Fruit fly (Drosophila melanogaster) whole organism, embryonic: ENCODE measurements around the gene CG43163.

Experiments
- ATbp ChIP-seq: fragments of 200-800 bp; sonication (Bioruptor generic); optimal IDR thresholded peaks from 2 replicates; lab custom pipeline; 2017; ENCODE audit warnings: missing biosample characterization, mild to moderate bottlenecking, missing genetic modification characterization, missing genetic modification reagents
- BEAF-32 ChIP-seq: fragments of 200-800 bp; sonication (Bioruptor generic); optimal IDR thresholded peaks from 3 replicates; lab custom pipeline; 2017; ENCODE audit warnings: missing biosample characterization, missing genetic modification characterization, mild to moderate bottlenecking, moderate library complexity, missing genetic modification reagents
- CG10267 ChIP-seq: fragments of 200-800 bp; sonication (Bioruptor generic); optimal IDR thresholded peaks from 2 replicates; lab custom pipeline; 2018; ENCODE audit warnings: missing biosample characterization, mild to moderate bottlenecking, missing genetic modification characterization, moderate library complexity
- CG10959 ChIP-seq: fragments of 200-800 bp; sonication (Bioruptor generic); IDR thresholded peaks from 2 replicates; pipeline ENCODE4 v1.3.6; 2022; ENCODE audit warnings: missing biosample characterization, missing genetic modification characterization
- CG12104 ChIP-seq: fragments of 200-800 bp; sonication (Bioruptor generic); optimal IDR thresholded peaks from 3 replicates; lab custom pipeline; 2016; ENCODE audit warnings: missing biosample characterization, missing genetic modification characterization
- CG12744 ChIP-seq: fragments of 200-800 bp; sonication (Bioruptor generic); optimal IDR thresholded peaks from 2 replicates; lab custom pipeline; 2016; ENCODE audit warnings: missing biosample characterization, missing genetic modification characterization
- CG13424 ChIP-seq: fragments of 200-800 bp; sonication (Bioruptor generic); optimal IDR thresholded peaks from 2 replicates; lab custom pipeline; 2019; ENCODE audit warnings: missing biosample characterization, mild to moderate bottlenecking, missing genetic modification characterization, moderate library complexity
- CG13624 ChIP-seq: fragments of 200-800 bp; sonication (Bioruptor generic); optimal IDR thresholded peaks from 2 replicates; lab custom pipeline; 2016; ENCODE audit warnings: missing biosample characterization, missing genetic modification characterization
- CG15011 ChIP-seq: fragments of 200-800 bp; sonication (Bioruptor generic); optimal IDR thresholded peaks from 3 replicates; lab custom pipeline; 2018; ENCODE audit warnings: missing biosample characterization, mild to moderate bottlenecking, missing genetic modification characterization
- CG15269 ChIP-seq: fragments of 200-800 bp; sonication (Bioruptor generic); optimal IDR thresholded peaks from 2 replicates; lab custom pipeline; 2018; ENCODE audit warnings: missing biosample characterization, mild to moderate bottlenecking, missing genetic modification characterization, moderate library complexity
- CG17568 ChIP-seq: fragments of 200-800 bp; sonication (Bioruptor generic); optimal IDR thresholded peaks from 2 replicates; lab custom pipeline; 2018; ENCODE audit warnings: missing biosample characterization, mild to moderate bottlenecking, missing genetic modification characterization, moderate library complexity
- CG1792 ChIP-seq: fragments of 200-800 bp; sonication (Bioruptor generic); optimal IDR thresholded peaks from 2 replicates; lab custom pipeline; 2016; ENCODE audit warnings: missing biosample characterization, missing genetic modification characterization
- CG18476 ChIP-seq: fragments of 200-800 bp; sonication (Bioruptor generic); optimal IDR thresholded peaks from 2 replicates; lab custom pipeline; 2016; ENCODE audit warnings: missing biosample characterization, mild to moderate bottlenecking, missing genetic modification characterization
- CG32532 ChIP-seq: fragments of 200-800 bp; sonication (Bioruptor generic); IDR thresholded peaks from 2 replicates; pipeline ENCODE4 v1.3.6; 2022; ENCODE audit warnings: missing biosample characterization, missing genetic modification characterization
- CG3847 ChIP-seq: fragments of 200-800 bp; sonication (Bioruptor generic); IDR thresholded peaks from 2 replicates; pipeline ENCODE4 v1.3.6; 2022; ENCODE audit warnings: missing biosample characterization, missing genetic modification characterization
- CG4328 ChIP-seq: fragments of 200-800 bp; sonication (Bioruptor generic); optimal IDR thresholded peaks from 3 replicates; lab custom pipeline; 2017; ENCODE audit warnings: missing biosample characterization, missing genetic modification reagents, missing genetic modification characterization
- CHES-1-like ChIP-seq: fragments of 200-800 bp; sonication (Bioruptor generic); optimal IDR thresholded peaks from 2 replicates; lab custom pipeline; 2016; ENCODE audit warnings: missing biosample characterization, missing genetic modification characterization
- Dad ChIP-seq: fragments of 200-800 bp; sonication (Bioruptor generic); optimal IDR thresholded peaks from 3 replicates; lab custom pipeline; 2016; ENCODE audit warnings: missing biosample characterization, missing genetic modification characterization
- Drgx ChIP-seq: fragments of 200-800 bp; sonication (Bioruptor generic); IDR thresholded peaks from 2 replicates; pipeline ENCODE4 v1.3.6; 2022; ENCODE audit warnings: missing biosample characterization, missing genetic modification characterization
- Ets65A ChIP-seq: fragments of 200-800 bp; sonication (Bioruptor generic); peaks from one replicate; lab custom pipeline; 2016; ENCODE audit warnings: missing biosample characterization, missing genetic modification characterization
- Hr3 ChIP-seq: fragments of 200-800 bp; sonication (Bioruptor generic); optimal IDR thresholded peaks from 3 replicates; lab custom pipeline; 2016; ENCODE audit warnings: missing biosample characterization, missing genetic modification characterization
- MBD-R2 ChIP-seq: fragments of 200-800 bp; sonication (Bioruptor generic); IDR thresholded peaks from 2 replicates; pipeline ENCODE4 v1.3.6; 2022; ENCODE audit warnings: missing biosample characterization, missing genetic modification characterization
- MESR4 ChIP-seq: fragments of 200-800 bp; sonication (Bioruptor generic); optimal IDR thresholded peaks from 2 replicates; lab custom pipeline; 2018; ENCODE audit warnings: missing biosample characterization, mild to moderate bottlenecking, missing genetic modification characterization, moderate library complexity
- Opbp ChIP-seq: fragments of 200-800 bp; sonication (Bioruptor generic); IDR thresholded peaks from 3 replicates; pipeline ENCODE4 v1.3.6; 2022; ENCODE audit warnings: missing biosample characterization, missing genetic modification characterization; ENCODE audit not compliant: partially characterized antibody
- Usf ChIP-seq: fragments of 200-800 bp; sonication (Bioruptor generic); optimal IDR thresholded peaks from 2 replicates; lab custom pipeline; 2017; ENCODE audit warnings: missing genotype, missing biosample characterization, missing genetic modification characterization
- ab ChIP-seq: fragments of 200-800 bp; sonication (Bioruptor generic); optimal IDR thresholded peaks from 2 replicates; lab custom pipeline; 2016; ENCODE audit warnings: missing biosample characterization, missing genetic modification characterization
- ara ChIP-seq: fragments of 200-800 bp; sonication (Bioruptor generic); IDR thresholded peaks from 2 replicates; pipeline ENCODE4 v1.3.6; 2022; ENCODE audit warnings: missing biosample characterization, missing genetic modification characterization
- bsh ChIP-seq, 2 experiments: fragments of 200-800 bp; sonication (Bioruptor generic); optimal IDR thresholded peaks; 2 replicates each; lab custom pipeline; 2017 to 2018; ENCODE audit warnings: mild to moderate bottlenecking in 2 of 2, missing biosample characterization in 2 of 2, missing genetic modification characterization in 2 of 2, moderate library complexity in 1 of 2
- cad ChIP-seq: fragments of >200 bp; optimal IDR thresholded peaks from 2 replicates; lab custom pipeline; 2017; ENCODE audit warnings: missing biosample characterization, missing genetic modification characterization
- corto ChIP-seq: fragments of 200-800 bp; sonication (Bioruptor generic); optimal IDR thresholded peaks from 2 replicates; lab custom pipeline; 2016; ENCODE audit warnings: missing biosample characterization, mild to moderate bottlenecking, missing genetic modification characterization, moderate library complexity
- croc ChIP-seq: fragments of 200-800 bp; sonication (Bioruptor generic); conservative IDR thresholded peaks from 3 replicates; pipeline ENCODE4 v1.3.6; 2022; ENCODE audit warnings: missing biosample characterization, missing genetic modification characterization
- da ChIP-seq: fragments of 200-800 bp; sonication (Bioruptor generic); optimal IDR thresholded peaks from 2 replicates; lab custom pipeline; 2016; ENCODE audit warnings: missing biosample characterization, missing genetic modification characterization
- danr ChIP-seq: fragments of 200-800 bp; sonication (Bioruptor generic); IDR thresholded peaks from 2 replicates; pipeline ENCODE4 v1.3.6; 2022; ENCODE audit warnings: missing biosample characterization, missing genetic modification characterization
- dati ChIP-seq: fragments of 200-800 bp; sonication (Bioruptor generic); IDR thresholded peaks from 2 replicates; pipeline ENCODE4 v1.3.6; 2022; ENCODE audit warnings: missing biosample characterization, missing genetic modification characterization
- dimm ChIP-seq: fragments of 200-800 bp; sonication (Bioruptor generic); IDR thresholded peaks from 2 replicates; pipeline ENCODE4 v1.3.6; 2022; ENCODE audit warnings: missing biosample characterization, missing genetic modification characterization
- dysf ChIP-seq: fragments of 200-800 bp; sonication (Bioruptor generic); IDR thresholded peaks from 3 replicates; pipeline ENCODE4 v1.3.6; 2022; ENCODE audit warnings: missing biosample characterization, missing genetic modification characterization
- eve ChIP-seq, 2 experiments: fragments of >200 bp; optimal IDR thresholded peaks; 2 replicates each; lab custom pipeline; 2017; ENCODE audit warnings: missing biosample characterization in 2 of 2, missing genetic modification characterization in 2 of 2
- ewg ChIP-seq: fragments of 200-800 bp; sonication (Bioruptor generic); optimal IDR thresholded peaks from 3 replicates; lab custom pipeline; 2017; ENCODE audit warnings: mild to moderate bottlenecking, missing biosample characterization, missing genetic modification reagents, missing genetic modification characterization
- ftz-f1 ChIP-seq: fragments of 200-800 bp; sonication (Bioruptor generic); optimal IDR thresholded peaks from 2 replicates; lab custom pipeline; 2016; ENCODE audit warnings: missing biosample characterization, missing genetic modification characterization
- fu2 ChIP-seq: fragments of 200-800 bp; sonication (Bioruptor generic); optimal IDR thresholded peaks from 2 replicates; lab custom pipeline; 2016; ENCODE audit warnings: missing biosample characterization, missing genetic modification characterization
- gem ChIP-seq: fragments of 200-800 bp; sonication (Bioruptor generic); optimal IDR thresholded peaks from 2 replicates; lab custom pipeline; 2019; ENCODE audit warnings: missing biosample characterization, mild to moderate bottlenecking, missing genetic modification characterization, moderate library complexity
- grau ChIP-seq: fragments of 200-800 bp; optimal IDR thresholded peaks from 3 replicates; lab custom pipeline; 2019; ENCODE audit warnings: missing biosample characterization, mild to moderate bottlenecking, missing genetic modification characterization, moderate library complexity
- mirr ChIP-seq: fragments of 200-800 bp; sonication (Bioruptor generic); optimal IDR thresholded peaks from 3 replicates; lab custom pipeline; 2018; ENCODE audit warnings: missing biosample characterization, mild to moderate bottlenecking, missing genetic modification characterization
- otp ChIP-seq: fragments of 200-800 bp; sonication (Bioruptor generic); IDR thresholded peaks from 3 replicates; pipeline ENCODE4, ENCODE4 v1.3.6; 2022; ENCODE audit warnings: missing biosample characterization, missing genetic modification characterization
- stc ChIP-seq: fragments of 200-800 bp; sonication (Bioruptor generic); IDR thresholded peaks from 2 replicates; pipeline ENCODE4 v1.3.6; 2022; ENCODE audit warnings: missing biosample characterization, missing genetic modification characterization
- tio ChIP-seq: fragments of 200-800 bp; sonication (Bioruptor generic); optimal IDR thresholded peaks from 2 replicates; lab custom pipeline; 2017; ENCODE audit warnings: missing biosample characterization, missing genetic modification characterization, inconsistent platforms
- trh ChIP-seq: fragments of 200-800 bp; sonication (Bioruptor generic); optimal IDR thresholded peaks from 2 replicates; lab custom pipeline; 2016; ENCODE audit warnings: missing biosample characterization, missing genetic modification characterization
- unc-4 ChIP-seq: fragments of 200-800 bp; sonication (Bioruptor generic); IDR thresholded peaks from 2 replicates; pipeline ENCODE4 v1.3.6; 2022; ENCODE audit warnings: missing biosample characterization, missing genetic modification characterization; ENCODE audit not compliant: partially characterized antibody
- vvl ChIP-seq: fragments of 200-800 bp; sonication (Bioruptor generic); IDR thresholded peaks from 2 replicates; pipeline ENCODE4 v1.3.6; 2022; ENCODE audit warnings: missing biosample characterization, missing genetic modification characterization
- zf30C ChIP-seq: fragments of 200-800 bp; sonication (Bioruptor generic); optimal IDR thresholded peaks from 3 replicates; lab custom pipeline; 2018; ENCODE audit warnings: missing biosample characterization, mild to moderate bottlenecking, missing genetic modification characterization

Gene CG43163

dm6 chr3L:8440771-8441549 is 66.0 kb downstream of the CG43163 start (continued):
- no peak for TF ChIP-seq MESR4
- TF ChIP-seq ab (GFP tag; lab: Kevin White, UChicago), result no peak
- peak; percentile 68 for TF ChIP-seq gem (tag; lab: Kevin White, UChicago)
- no peak for TF ChIP-seq dimm (GFP tag; lab: Robert Waterston, UW)
- peak; percentile 91 for TF ChIP-seq Drgx (GFP tag; lab: Robert Waterston, UW)
- no peak for TF ChIP-seq CHES-1-like (GFP tag; lab: Kevin White, UChicago)
- peak in 1 of 2 experiments; percentile 72 for TF ChIP-seq eve (GFP tag; optimal IDR thresholded peaks at IDR 0.05; lab: Kevin White, UChicago)
- TF ChIP-seq corto (GFP tag; lab: Kevin White, UChicago), result no peak
- TF ChIP-seq CG13424 (tag; lab: Kevin White, UChicago), result peak; percentile 25
- no peak for TF ChIP-seq CG3847 (GFP tag; lab: Robert Waterston, UW)
- TF ChIP-seq da (GFP tag; lab: Kevin White, UChicago), result no peak
- TF ChIP-seq CG15269 (tag; lab: Kevin White, UChicago), result peak; percentile 60
- TF ChIP-seq Opbp, result no peak
- no peak for TF ChIP-seq Usf (GFP tag; lab: Kevin White, UChicago)
- no peak for TF ChIP-seq CG32532 (GFP tag; lab: Robert Waterston, UW)
- TF ChIP-seq CG10959 (GFP tag; lab: Robert Waterston, UW), result no peak
- TF ChIP-seq MBD-R2 (GFP tag; lab: Robert Waterston, UW), result no peak
- peak; percentile 53 for TF ChIP-seq CG13624 (GFP tag; lab: Kevin White, UChicago)
- peak; percentile 50 for TF ChIP-seq grau (tag; lab: Kevin White, UChicago)
- no peak for TF ChIP-seq cad
- no peak for TF ChIP-seq croc (GFP tag; lab: Robert Waterston, UW)
- TF ChIP-seq CG12744 (GFP tag; lab: Kevin White, UChicago), result peak; percentile 30
- TF ChIP-seq danr (GFP tag; lab: Robert Waterston, UW), result no peak
- TF ChIP-seq tio (GFP tag; lab: Kevin White, UChicago), result peak; percentile 37
- peak; percentile 31 for TF ChIP-seq Dad
- no peak for TF ChIP-seq ftz-f1 (GFP tag; lab: Kevin White, UChicago)
- TF ChIP-seq fu2, result no peak
- peak; percentile 32 for TF ChIP-seq CG17568
- no peak; the same call in 2 of the 3 replicates for TF ChIP-seq dysf
- TF ChIP-seq CG1792 (GFP tag; lab: Kevin White, UChicago), result peak; percentile 62
- TF ChIP-seq otp, result no peak
- TF ChIP-seq unc-4 (GFP tag; lab: Robert Waterston, UW), result no peak
- TF ChIP-seq Hr3 (GFP tag; lab: Kevin White, UChicago), result peak; percentile 4
- peak; percentile 32 for TF ChIP-seq Ets65A
- TF ChIP-seq ATbp (GFP tag; lab: Kevin White, UChicago), result peak; percentile 75
- no peak; the same call in 1 of the 2 replicates for TF ChIP-seq vvl (GFP tag; lab: Robert Waterston, UW)
- no peak for TF ChIP-seq CG15011 (GFP tag; lab: Kevin White, UChicago)
- TF ChIP-seq trh (GFP tag; lab: Kevin White, UChicago), result no peak
- peak; percentile 21 for TF ChIP-seq CG10267 (tag; lab: Kevin White, UChicago)
- TF ChIP-seq CG18476 (GFP tag; lab: Kevin White, UChicago), result peak; percentile 47
- no peak for TF ChIP-seq BEAF-32 (GFP tag; lab: Kevin White, UChicago)
- TF ChIP-seq stc, result peak; percentile 20; the same call in 1 of the 2 replicates
- TF ChIP-seq dati, result no peak
- TF ChIP-seq ewg (GFP tag; lab: Kevin White, UChicago), result peak; percentile 55
- TF ChIP-seq ara, result peak; percentile 16; the same call in 1 of the 2 replicates
- no peak for TF ChIP-seq CG4328
- TF ChIP-seq zf30C (GFP tag; lab: Kevin White, UChicago), result peak; percentile 52
- peak; percentile 40 to 97 for TF ChIP-seq bsh (GFP tag; optimal IDR thresholded peaks at IDR 0.05; lab: Kevin White, UChicago)
- no peak for TF ChIP-seq mirr (GFP tag; lab: Kevin White, UChicago)
- TF ChIP-seq CG12104 (GFP tag; lab: Kevin White, UChicago), result peak; percentile 19
